Worm (Caenorhabditis elegans): ENCODE measurements around the gene che-7.

che-7 gene

DNA sequence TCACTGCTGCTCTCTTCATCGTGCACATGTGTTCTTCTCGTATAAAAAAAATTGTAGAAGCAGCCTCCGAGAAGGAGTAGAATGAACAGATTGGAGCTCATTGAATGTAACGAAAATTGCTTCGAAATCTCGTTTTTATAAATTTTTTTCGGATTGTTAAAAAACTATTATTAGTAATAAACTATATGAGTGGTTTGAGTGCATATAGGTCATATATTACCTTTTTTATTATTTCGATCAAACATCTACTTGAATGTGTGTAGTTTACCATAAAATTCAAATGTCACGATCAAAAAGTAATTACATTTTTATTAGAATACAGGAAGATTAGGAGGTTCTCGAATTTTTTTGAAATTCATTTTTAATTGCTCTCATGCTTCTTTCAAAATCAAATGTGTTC lies 16.2 kb downstream of the che-7 start, which contains the start of gene clec-216:
Gene clec-216, minus strand, starts transcription at position 101 of the 400 bp plus-strand sequence.
- no peak for TF ChIP-seq ztf-1 (GFP tag; conservative IDR thresholded peaks at IDR 0.05)
- TF ChIP-seq alr-1 (tag; optimal IDR thresholded peaks at IDR 0.05): no peak

DNA sequence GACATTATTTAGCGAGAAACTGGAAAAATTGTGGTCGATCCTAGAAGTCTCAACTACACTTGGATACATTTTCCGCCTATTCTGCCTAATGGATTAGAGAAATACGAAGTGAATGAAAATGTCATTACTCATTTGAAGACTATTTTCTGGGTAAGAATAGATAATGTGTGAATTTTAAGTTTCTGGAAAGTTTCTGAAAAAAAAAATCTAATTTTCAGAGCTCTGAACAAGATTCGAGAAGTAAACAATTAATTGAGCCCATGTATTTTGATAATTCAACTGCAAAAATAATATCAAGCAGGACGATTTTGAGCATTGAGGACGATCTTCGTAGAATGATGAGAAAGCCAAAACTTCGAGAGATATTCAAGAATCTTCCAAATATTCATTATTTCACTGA lies 22.8 kb downstream of the che-7 start:
- no peak for TF ChIP-seq Y55F3AM.14 (GFP tag; optimal IDR thresholded peaks at IDR 0.05)
- TF ChIP-seq F13H6.1 (tag; optimal IDR thresholded peaks at IDR 0.05): no peak
- TF ChIP-seq ceh-82 (tag; optimal IDR thresholded peaks at IDR 0.05): no peak
- no peak for TF ChIP-seq nhr-77 (tag; optimal IDR thresholded peaks at IDR 0.05)
- no peak for TF ChIP-seq nhr-6 (tag; optimal IDR thresholded peaks at IDR 0.05)
- TF ChIP-seq ceh-16 (tag; optimal IDR thresholded peaks at IDR 0.05): no peak
- no peak for TF ChIP-seq snpc-4 (tag; optimal IDR thresholded peaks at IDR 0.05)
- no peak for TF ChIP-seq skn-1 (tag; optimal IDR thresholded peaks at IDR 0.05)
- no peak for TF ChIP-seq alr-1 (tag; optimal IDR thresholded peaks at IDR 0.05)
- TF ChIP-seq dmd-4 (tag; optimal IDR thresholded peaks at IDR 0.05): no peak
- TF ChIP-seq gmeb-1 (tag; optimal IDR thresholded peaks at IDR 0.05): no peak
- TF ChIP-seq unc-55 (GFP tag; optimal IDR thresholded peaks at IDR 0.05): no peak
- no peak for TF ChIP-seq lin-11 (tag; optimal IDR thresholded peaks at IDR 0.05)
- TF ChIP-seq lsy-2 (tag; optimal IDR thresholded peaks at IDR 0.05): no peak
- no peak for TF ChIP-seq fos-1 (tag; optimal IDR thresholded peaks at IDR 0.05)

DNA sequence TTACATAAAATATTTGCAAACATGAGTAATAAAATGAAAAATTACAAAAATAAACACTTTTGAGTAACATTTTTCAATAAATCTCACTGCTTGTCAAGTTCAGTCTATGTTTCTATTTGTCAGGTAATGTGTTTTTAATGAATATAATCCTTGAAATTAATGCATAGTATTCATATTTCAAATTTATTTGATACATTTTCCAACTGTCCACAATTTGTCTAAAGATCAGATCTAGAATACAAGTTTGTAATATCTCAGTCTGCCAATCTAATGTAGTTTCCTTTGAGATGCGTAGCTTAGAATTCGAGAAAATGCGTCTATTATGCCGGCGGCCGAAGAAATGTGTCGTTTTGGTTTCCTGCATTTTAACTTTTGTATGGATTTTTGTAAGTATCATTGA lies 25.4 kb downstream of the che-7 start, which contains the start of gene Y97E10B.1:
Gene Y97E10B.1, plus strand, starts transcription at position 301 of the 400 bp plus-strand sequence.
- no peak for TF ChIP-seq C34F6.9 (tag; optimal IDR thresholded peaks at IDR 0.05)

DNA sequence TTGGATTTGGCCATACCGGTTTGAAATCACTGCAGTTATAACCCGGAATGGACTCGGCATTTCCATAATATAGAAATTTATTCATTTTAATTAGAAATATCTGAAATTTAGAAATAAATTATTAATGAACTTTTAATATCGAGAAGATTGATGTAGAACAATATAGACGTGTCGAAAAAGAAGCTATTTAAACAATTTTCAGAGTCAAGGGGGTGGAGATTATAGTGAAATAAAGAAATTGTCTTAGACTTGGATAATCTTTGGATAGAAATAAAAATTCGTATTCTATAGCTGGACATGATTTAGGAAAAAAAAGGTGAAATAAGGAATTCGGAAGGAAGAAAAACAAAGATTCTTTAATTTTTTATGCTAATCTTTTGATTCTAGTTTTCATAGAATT lies 28.7 kb downstream of the che-7 start, which contains the start of gene srt-53:
Gene srt-53, minus strand, starts transcription at position 101 of the 400 bp plus-strand sequence.
- no peak for TF ChIP-seq egl-27 (tag; optimal IDR thresholded peaks at IDR 0.05)
- TF ChIP-seq unc-39 (tag; optimal IDR thresholded peaks at IDR 0.05): no peak
- no peak for TF ChIP-seq nhr-12 (tag; optimal IDR thresholded peaks at IDR 0.05)
- no peak for TF ChIP-seq nhr-129 (tag; optimal IDR thresholded peaks at IDR 0.05)
- no peak for TF ChIP-seq zag-1 (tag; optimal IDR thresholded peaks at IDR 0.05)
- no peak for TF ChIP-seq sma-3 (GFP tag; optimal IDR thresholded peaks at IDR 0.05)
- no peak for TF ChIP-seq ceh-82 (tag; optimal IDR thresholded peaks at IDR 0.05)
- TF ChIP-seq ZK546.5 (tag; optimal IDR thresholded peaks at IDR 0.05): no peak
- TF ChIP-seq sma-9 (GFP tag; optimal IDR thresholded peaks at IDR 0.05): no peak
- TF ChIP-seq sma-9 (tag; optimal IDR thresholded peaks at IDR 0.05): no peak
- no peak for TF ChIP-seq peb-1 (tag; optimal IDR thresholded peaks at IDR 0.05)
- no peak for TF ChIP-seq mab-5 (tag; optimal IDR thresholded peaks at IDR 0.05)
- no peak for TF ChIP-seq nhr-77 (tag; optimal IDR thresholded peaks at IDR 0.05)
- no peak for TF ChIP-seq F13H6.1 (tag; optimal IDR thresholded peaks at IDR 0.05)
- TF ChIP-seq alr-1 (tag; optimal IDR thresholded peaks at IDR 0.05): no peak
- TF ChIP-seq ama-1 (optimal IDR thresholded peaks at IDR 0.05): no peak
- TF ChIP-seq lin-11 (tag; optimal IDR thresholded peaks at IDR 0.05): no peak
- TF ChIP-seq ztf-11 (tag; optimal IDR thresholded peaks at IDR 0.05): no peak
- no peak for TF ChIP-seq sem-4 (tag; optimal IDR thresholded peaks at IDR 0.05)
- no peak for TF ChIP-seq C34F6.9 (tag; optimal IDR thresholded peaks at IDR 0.05)

DNA sequence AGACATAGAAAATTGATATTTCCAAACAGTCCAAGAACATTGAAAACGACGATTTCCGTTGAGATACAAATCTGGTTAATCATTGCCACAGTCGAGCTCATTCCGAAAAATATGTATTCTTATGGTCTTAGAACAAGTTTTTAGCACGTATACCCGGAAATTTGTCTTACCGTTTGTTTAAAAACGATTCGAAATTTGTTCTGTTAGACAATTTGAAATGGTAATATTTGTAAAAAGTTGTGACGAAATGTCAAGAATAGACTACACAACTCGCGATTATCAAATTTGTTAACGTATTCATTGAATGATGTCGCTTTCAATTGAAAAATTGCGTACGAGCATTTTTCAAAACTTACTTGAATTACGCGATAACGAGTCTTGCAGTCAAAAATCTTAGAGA lies 31.9 kb downstream of the che-7 start, which contains the start of gene srsx-3:
Gene srsx-3, minus strand, starts transcription at position 101 of the 400 bp plus-strand sequence.
- TF ChIP-seq ceh-82 (tag; optimal IDR thresholded peaks at IDR 0.05) (no peak), unc-62 (GFP tag; optimal IDR thresholded peaks at IDR 0.05) (no peak), fos-1 (tag; optimal IDR thresholded peaks at IDR 0.05) (no peak), mdl-1 (tag; optimal IDR thresholded peaks at IDR 0.05) (no peak), peb-1 (tag; optimal IDR thresholded peaks at IDR 0.05) (no peak), ztf-1 (GFP tag; conservative IDR thresholded peaks at IDR 0.05) (no peak), nhr-12 (tag; optimal IDR thresholded peaks at IDR 0.05) (no peak), lin-11 (tag; optimal IDR thresholded peaks at IDR 0.05) (no peak), F13H6.1 (tag; optimal IDR thresholded peaks at IDR 0.05) (no peak), nhr-237 (tag; optimal IDR thresholded peaks at IDR 0.05) (no peak), ama-1 (optimal IDR thresholded peaks at IDR 0.05) (no peak), ZK546.5 (tag; optimal IDR thresholded peaks at IDR 0.05) (no peak)

DNA sequence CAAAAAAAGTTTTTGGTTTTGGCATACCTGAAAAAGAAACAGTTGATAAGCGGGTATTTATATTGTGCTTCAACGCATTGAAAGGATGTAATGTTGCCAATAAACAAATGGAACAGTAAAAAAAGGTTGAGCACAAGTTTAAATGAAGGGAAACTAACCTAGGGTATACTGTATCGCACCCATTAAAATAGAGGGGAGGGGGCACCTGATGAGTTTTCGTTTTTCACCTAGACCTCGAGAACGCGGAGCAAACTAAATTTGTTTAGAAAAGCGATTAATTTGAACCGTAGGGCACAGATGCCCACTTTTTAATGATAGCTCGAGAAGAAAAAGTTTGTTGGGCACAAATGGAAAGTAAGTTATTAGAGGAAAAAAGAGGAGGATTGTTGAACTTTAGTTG lies 36.0 kb downstream of the che-7 start, which contains the start of gene ncx-10:
Gene ncx-10, minus strand, starts transcription at position 101 of the 400 bp plus-strand sequence.
- no peak for TF ChIP-seq blmp-1 (tag; optimal IDR thresholded peaks at IDR 0.05; ENCODE audit: insufficient read depth)
- no peak for TF ChIP-seq F13H6.1 (tag; optimal IDR thresholded peaks at IDR 0.05)
- no peak for TF ChIP-seq nhr-237 (tag; optimal IDR thresholded peaks at IDR 0.05)
- TF ChIP-seq unc-55 (GFP tag; optimal IDR thresholded peaks at IDR 0.05): no peak
- no peak for TF ChIP-seq C34F6.9 (tag; optimal IDR thresholded peaks at IDR 0.05)
- TF ChIP-seq R02D3.7 (tag; optimal IDR thresholded peaks at IDR 0.05): no peak
- no peak for TF ChIP-seq egl-27 (tag; optimal IDR thresholded peaks at IDR 0.05)
- TF ChIP-seq nhr-21 (tag; optimal IDR thresholded peaks at IDR 0.05): no peak
- no peak for TF ChIP-seq ceh-82 (tag; optimal IDR thresholded peaks at IDR 0.05)
- no peak for TF ChIP-seq nhr-10 (tag; optimal IDR thresholded peaks at IDR 0.05)
- TF ChIP-seq elt-1 (tag; optimal IDR thresholded peaks at IDR 0.05): no peak
- no peak for TF ChIP-seq lin-13 (GFP tag; optimal IDR thresholded peaks at IDR 0.05)

Measured in whole organism, L2 larva.